Worm (Caenorhabditis elegans) whole organism, L4 larva: ENCODE results near the gene T06D8.10.
A peak's percentile ranks its signal among the peaks of the same experiment; 100 is the strongest.

Source experiments
- F10B5.3 ChIP-seq: sonication (generic microtip); optimal IDR thresholded peaks from 2 replicates; lab custom pipeline; 2016; ENCODE audit warnings: mild to moderate bottlenecking, missing genetic modification characterization, missing compliant biosample characterization
- Y105C5A.15 ChIP-seq: fragments of 200-800 bp; sonication (Bioruptor generic); IDR thresholded peaks from 2 replicates; pipeline ENCODE4 v1.3.6; 2022; ENCODE audit warnings: missing genetic modification characterization, missing compliant biosample characterization
- Y48G9A.11 ChIP-seq: fragments of 200-800 bp; sonication (Bioruptor generic); IDR thresholded peaks from 2 replicates; pipeline ENCODE4 v1.3.6; 2022; ENCODE audit warnings: missing genetic modification reagents, missing genetic modification characterization, missing compliant biosample characterization
- ZK337.2 ChIP-seq: fragments of 200-800 bp; sonication (Bioruptor generic); IDR thresholded peaks from 2 replicates; pipeline ENCODE4 v1.3.6; 2022; ENCODE audit warnings: missing genetic modification reagents, missing genetic modification characterization, missing compliant biosample characterization
- aly-2 ChIP-seq: sonication (generic microtip); optimal IDR thresholded peaks from 2 replicates; lab custom pipeline; 2018; ENCODE audit warnings: missing biosample characterization, missing genetic modification characterization
- ceh-20 ChIP-seq: fragments of 200-800 bp; sonication (Bioruptor generic); IDR thresholded peaks from 2 replicates; pipeline ENCODE4 v1.3.6; 2022; ENCODE audit warnings: missing genetic modification reagents, missing genetic modification characterization, missing compliant biosample characterization
- ces-1 ChIP-seq: fragments of 150-350 bp; sonication (generic microtip); optimal IDR thresholded peaks from 4 replicates; lab custom pipeline; 2014; ENCODE audit warnings: missing biosample characterization, missing genetic modification reagents, missing genetic modification characterization
- daf-19 ChIP-seq: fragments of 200-800 bp; sonication (Bioruptor generic); conservative IDR thresholded peaks from 2 replicates; pipeline ENCODE4 v1.3.6; 2022; ENCODE audit warnings: missing genetic modification characterization, missing compliant biosample characterization
- dmd-6 ChIP-seq: fragments of 200-800 bp; sonication (Bioruptor generic); IDR thresholded peaks from 2 replicates; pipeline ENCODE4 v1.3.6; 2022; ENCODE audit warnings: missing genetic modification reagents, missing genetic modification characterization, missing compliant biosample characterization
- dmd-8 ChIP-seq: fragments of 200-800 bp; sonication (Bioruptor generic); IDR thresholded peaks from 2 replicates; pipeline ENCODE4 v1.3.6; 2022; ENCODE audit warnings: missing genetic modification characterization, missing compliant biosample characterization
- dpl-1 ChIP-seq: fragments of 150-350 bp; optimal IDR thresholded peaks from 2 replicates; lab custom pipeline; 2014; ENCODE audit warnings: missing biosample characterization, missing genetic modification reagents, missing genetic modification characterization
- duxl-1 ChIP-seq: sonication (generic microtip); optimal IDR thresholded peaks from 2 replicates; lab custom pipeline; 2016; ENCODE audit warnings: mild to moderate bottlenecking, missing genetic modification characterization, moderate library complexity, missing compliant biosample characterization; ENCODE audit not compliant: poor library complexity
- dve-1 ChIP-seq: sonication (generic microtip); optimal IDR thresholded peaks from 2 replicates; lab custom pipeline; 2017; ENCODE audit warnings: antibody characterized with exemption, mild to moderate bottlenecking, missing genetic modification characterization, missing compliant biosample characterization; ENCODE audit not compliant: insufficient read depth
- egl-43 ChIP-seq: fragments of 200-800 bp; sonication (Bioruptor generic); IDR thresholded peaks from 2 replicates; pipeline ENCODE4 v1.3.6; 2022; ENCODE audit warnings: missing genetic modification reagents, missing genetic modification characterization, missing compliant biosample characterization
- gei-8 ChIP-seq: fragments of 200-800 bp; sonication (Bioruptor generic); optimal IDR thresholded peaks from 2 replicates; lab custom pipeline; 2018; ENCODE audit warnings: mild to moderate bottlenecking, missing genetic modification characterization, missing compliant biosample characterization
- hlh-30 ChIP-seq: sonication (generic microtip); optimal IDR thresholded peaks from 2 replicates; lab custom pipeline; 2017; ENCODE audit warnings: antibody characterized with exemption, mild to moderate bottlenecking, missing genetic modification characterization, missing compliant biosample characterization; ENCODE audit not compliant: insufficient read depth
- jun-1 ChIP-seq: fragments of 150-350 bp; optimal IDR thresholded peaks from 2 replicates; lab custom pipeline; 2014; ENCODE audit warnings: missing biosample characterization, missing genetic modification reagents, missing genetic modification characterization
- lin-15B ChIP-seq: fragments of 150-350 bp; sonication (generic microtip); optimal IDR thresholded peaks from 3 replicates; lab custom pipeline; 2014; ENCODE audit warnings: missing biosample characterization, missing genetic modification characterization
- lin-38 ChIP-seq: fragments of 200-800 bp; sonication (Bioruptor generic); IDR thresholded peaks from 2 replicates; pipeline ENCODE4 v1.3.6; 2022; ENCODE audit warnings: missing genetic modification reagents, missing genetic modification characterization, missing compliant biosample characterization
- lir-3 ChIP-seq: sonication (generic microtip); optimal IDR thresholded peaks from 2 replicates; lab custom pipeline; 2016; ENCODE audit warnings: mild to moderate bottlenecking, missing genetic modification characterization, missing compliant biosample characterization
- madf-9 ChIP-seq: fragments of 200-800 bp; sonication (Bioruptor generic); conservative IDR thresholded peaks from 2 replicates; pipeline ENCODE4 v1.3.6; 2022; ENCODE audit warnings: missing genetic modification reagents, missing genetic modification characterization, missing compliant biosample characterization
- mdl-1 ChIP-seq, 2 experiments: fragments of 150-350 bp in 1 of 2; sonication (generic microtip) in 1 of 2; optimal IDR thresholded peaks; 2 replicates each; lab custom pipeline; 2014 to 2017; ENCODE audit warnings: missing biosample characterization in 2 of 2, missing genetic modification characterization in 2 of 2
- nhr-11 ChIP-seq: fragments of 150-350 bp; optimal IDR thresholded peaks from 2 replicates; lab custom pipeline; 2014; ENCODE audit warnings: missing biosample characterization, missing genetic modification characterization
- nhr-237 ChIP-seq: sonication (generic microtip); optimal IDR thresholded peaks from 2 replicates; lab custom pipeline; 2017; ENCODE audit warnings: missing biosample characterization, missing genetic modification characterization
- nhr-25 ChIP-seq: sonication (generic microtip); optimal IDR thresholded peaks from 2 replicates; lab custom pipeline; 2017; ENCODE audit warnings: missing genetic modification characterization, mild to moderate bottlenecking, missing compliant biosample characterization, antibody characterized with exemption, moderate library complexity, borderline replicate concordance; ENCODE audit not compliant: insufficient read depth
- nhr-41 ChIP-seq: fragments of 200-800 bp; sonication (Bioruptor generic); IDR thresholded peaks from 2 replicates; pipeline ENCODE4 v1.3.6; 2022; ENCODE audit warnings: missing genetic modification reagents, missing genetic modification characterization, missing compliant biosample characterization
- nhr-77 ChIP-seq: fragments of 150-350 bp; optimal IDR thresholded peaks from 2 replicates; lab custom pipeline; 2014; ENCODE audit warnings: missing biosample characterization, missing genetic modification characterization
- pha-4 ChIP-seq, 2 experiments: fragments of 150-350 bp in 1 of 2; fragments of 200-800 bp in 1 of 2; sonication (Bioruptor generic) in 1 of 2; IDR thresholded peaks in 1 of 2; optimal IDR thresholded peaks in 1 of 2; 2 replicates each; pipeline versions ENCODE4 v1.3.6 to Lab custom; 2014 to 2022; ENCODE audit warnings: missing genetic modification characterization in 2 of 2, missing genetic modification reagents in 2 of 2, missing biosample characterization in 1 of 2, missing compliant biosample characterization in 1 of 2
- php-3 ChIP-seq: fragments of 200-800 bp; sonication (Bioruptor generic); IDR thresholded peaks from 2 replicates; pipeline ENCODE4 v1.3.6; 2022; ENCODE audit warnings: missing genetic modification reagents, missing genetic modification characterization, missing compliant biosample characterization
- pqm-1 ChIP-seq: sonication (generic microtip); optimal IDR thresholded peaks from 2 replicates; lab custom pipeline; 2017; ENCODE audit warnings: missing biosample characterization, missing genetic modification characterization
- set-16 ChIP-seq: fragments of 200-800 bp; sonication (Bioruptor generic); IDR thresholded peaks from 2 replicates; pipeline ENCODE4 v1.3.6; 2022; ENCODE audit warnings: missing genetic modification reagents, missing genetic modification characterization, missing compliant biosample characterization
- tag-97 ChIP-seq: fragments of 200-800 bp; sonication (Bioruptor generic); IDR thresholded peaks from 2 replicates; pipeline ENCODE4 v1.3.6; 2022; ENCODE audit warnings: missing genetic modification characterization, missing compliant biosample characterization
- unc-62 ChIP-seq, 3 experiments: fragments of 150-350 bp in 1 of 3; sonication (generic microtip); optimal IDR thresholded peaks in 2 of 3; peaks in 1 of 3; 1 replicate in 1 of 3; 2 replicates in 2 of 3; lab custom pipeline; 2014 to 2017; ENCODE audit warnings: missing biosample characterization in 3 of 3, missing genetic modification characterization in 3 of 3, missing genetic modification reagents in 3 of 3, missing genotype in 1 of 3
- vab-7 ChIP-seq: fragments of 200-800 bp; sonication (Bioruptor generic); IDR thresholded peaks from 2 replicates; pipeline ENCODE4 v1.3.6; 2022; ENCODE audit warnings: missing genetic modification reagents, missing genetic modification characterization, missing compliant biosample characterization
- zag-1 ChIP-seq: fragments of 150-350 bp; optimal IDR thresholded peaks from 2 replicates; lab custom pipeline; 2014; ENCODE audit warnings: missing biosample characterization, missing genetic modification characterization
- ztf-11 ChIP-seq: fragments of 150-350 bp; optimal IDR thresholded peaks from 2 replicates; lab custom pipeline; 2014; ENCODE audit warnings: missing biosample characterization, missing genetic modification characterization
- ztf-7 ChIP-seq: fragments of 150-350 bp; optimal IDR thresholded peaks from 2 replicates; lab custom pipeline; 2014; ENCODE audit warnings: missing biosample characterization, missing genetic modification characterization

The T06D8.10 gene

ce11 chrII:11281666-11282065 lies 34.4 kb upstream of the T06D8.10 start, which contains the start of gene unc-130:
TSS of gene unc-130 (plus strand) at chrII:11281966.
- TF ChIP-seq lin-15B (tag; lab: Kevin White, UChicago), result no peak
- TF ChIP-seq mdl-1 (tag; optimal IDR thresholded peaks at IDR 0.05; lab: Kevin White, UChicago), result no peak
- TF ChIP-seq php-3, result no peak
- no peak for TF ChIP-seq nhr-25 (tag; lab: Kevin White, UChicago)
- no peak for TF ChIP-seq gei-8 (GFP tag; lab: Kevin White, UChicago)
- TF ChIP-seq ceh-20 (GFP tag; lab: Robert Waterston, UW), result no peak
- no peak for TF ChIP-seq vab-7 (GFP tag; lab: Robert Waterston, UW)
- TF ChIP-seq ztf-7 (tag; lab: Kevin White, UChicago), result no peak
- no peak for TF ChIP-seq nhr-77 (tag; lab: Kevin White, UChicago)
- TF ChIP-seq madf-9, result no peak
- TF ChIP-seq nhr-237 (tag; lab: Kevin White, UChicago), result no peak
- no peak for TF ChIP-seq hlh-30 (tag; lab: Kevin White, UChicago)
- TF ChIP-seq tag-97 (GFP tag; lab: Robert Waterston, UW), result no peak
- TF ChIP-seq Y105C5A.15, result no peak
- TF ChIP-seq dve-1 (tag; lab: Kevin White, UChicago), result no peak
- no peak for TF ChIP-seq jun-1 (tag; lab: Kevin White, UChicago)

- no peak for TF ChIP-seq daf-19
- no peak for TF ChIP-seq aly-2 (tag; lab: Kevin White, UChicago)
- TF ChIP-seq nhr-41 (GFP tag; lab: Robert Waterston, UW), result no peak
- no peak for TF ChIP-seq ces-1 (GFP tag; lab: Kevin White, UChicago)
- TF ChIP-seq php-3, result no peak
- TF ChIP-seq zag-1 (tag; lab: Kevin White, UChicago), result no peak
- no peak for TF ChIP-seq lin-15B (tag; lab: Kevin White, UChicago)
- no peak for TF ChIP-seq ZK337.2
- TF ChIP-seq duxl-1, result no peak
- TF ChIP-seq dmd-6, result no peak
- TF ChIP-seq lin-38 (GFP tag; lab: Robert Waterston, UW), result no peak
- TF ChIP-seq vab-7 (GFP tag; lab: Robert Waterston, UW), result no peak
- TF ChIP-seq Y48G9A.11 (GFP tag; lab: Robert Waterston, UW), result no peak
- no peak for TF ChIP-seq dmd-8 (GFP tag; lab: Robert Waterston, UW)
- TF ChIP-seq F10B5.3, result no peak
- TF ChIP-seq dpl-1, result no peak
- TF ChIP-seq pqm-1 (tag; lab: Kevin White, UChicago), result no peak
- TF ChIP-seq pha-4 (GFP tag; IDR thresholded peaks at IDR 0.05; lab: Robert Waterston, UW), result no peak
- TF ChIP-seq pha-4 (tag; optimal IDR thresholded peaks at IDR 0.05; lab: Kevin White, UChicago), result no peak
Measured at ce11 chrII:11281177-11281576, 33.9 kb upstream of the T06D8.10 start.

DNA sequence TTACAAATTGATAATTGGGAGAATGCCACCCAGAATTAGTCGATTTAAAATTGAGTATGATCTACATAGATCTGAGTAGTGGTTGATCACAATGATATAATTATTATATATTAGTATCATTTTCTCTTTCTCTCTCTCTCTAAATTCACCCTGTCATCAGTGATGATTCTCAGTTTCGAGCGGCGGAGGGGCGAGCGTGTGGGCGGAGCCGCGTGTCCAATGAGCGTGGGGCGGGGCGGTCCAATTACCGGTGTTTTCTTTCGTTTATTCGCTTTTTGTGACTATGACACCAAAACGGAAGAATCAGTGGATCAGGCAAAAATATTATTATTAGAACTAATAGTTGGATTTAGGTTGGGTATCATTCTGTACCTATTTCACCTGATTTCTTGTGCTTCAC lies 32.7 kb upstream of the T06D8.10 start:
- TF ChIP-seq set-16 (GFP tag; lab: Robert Waterston, UW) (0 out of 2 replicates have a peak, but pooled peaks have one; percentile 11), lir-3 (tag; lab: Kevin White, UChicago) (no peak), nhr-77 (tag; lab: Kevin White, UChicago) (no peak), nhr-11 (no peak), mdl-1 (tag; optimal IDR thresholded peaks at IDR 0.05; lab: Kevin White, UChicago) (no peak), vab-7 (GFP tag; lab: Robert Waterston, UW) (no peak)

ce11 chrII:11276879-11277278 lies 29.6 kb upstream of the T06D8.10 start:
- TF ChIP-seq nhr-11, result no peak
- no peak for TF ChIP-seq egl-43
- TF ChIP-seq unc-62 (GFP tag; optimal IDR thresholded peaks at IDR 0.05 in 1 of 2; lab: Kevin White, UChicago), result peak in 1 of 2 experiments; percentile 1
- no peak for TF ChIP-seq unc-62 (tag; optimal IDR thresholded peaks at IDR 0.05; lab: Kevin White, UChicago)
- TF ChIP-seq ztf-11 (tag; lab: Kevin White, UChicago), result no peak
